Worm (Caenorhabditis elegans) whole organism, late embryonic: ENCODE measurements around the gene sri-9.
A peak's percentile ranks its signal among the peaks of the same experiment; 100 is the strongest.

Source experiments
- F13H6.1 ChIP-seq: sonication (generic microtip); optimal IDR thresholded peaks from 2 replicates; lab custom pipeline; 2016; ENCODE audit warnings: missing genetic modification characterization, missing compliant biosample characterization
- T23F11.4 ChIP-seq: fragments of 200-800 bp; sonication (Bioruptor generic); optimal IDR thresholded peaks from 2 replicates; lab custom pipeline; 2018; ENCODE audit warnings: mild to moderate bottlenecking, missing genetic modification characterization, missing compliant biosample characterization
- ama-1 ChIP-seq: fragments of 150-350 bp; optimal IDR thresholded peaks from 2 replicates; lab custom pipeline; 2014
- ceh-22 ChIP-seq: sonication (generic microtip); optimal IDR thresholded peaks from 2 replicates; lab custom pipeline; 2017; ENCODE audit warnings: missing biosample characterization, missing genetic modification characterization
- ceh-24 ChIP-seq: sonication (generic microtip); optimal IDR thresholded peaks from 2 replicates; lab custom pipeline; 2016; ENCODE audit warnings: mild to moderate bottlenecking, missing genetic modification characterization, missing compliant biosample characterization
- ceh-30 ChIP-seq: fragments of 150-350 bp; optimal IDR thresholded peaks from 2 replicates; lab custom pipeline; 2014; ENCODE audit warnings: missing biosample characterization, missing genetic modification characterization
- ceh-31 ChIP-seq: sonication (generic microtip); optimal IDR thresholded peaks from 2 replicates; lab custom pipeline; 2016; ENCODE audit warnings: missing genetic modification characterization, missing compliant biosample characterization
- ceh-45 ChIP-seq: fragments of 200-800 bp; sonication (Bioruptor generic); IDR thresholded peaks from 2 replicates; pipeline ENCODE4 v1.3.6; 2022; ENCODE audit warnings: missing genetic modification reagents, missing genetic modification characterization, missing compliant biosample characterization
- ceh-48 ChIP-seq: sonication (generic microtip); optimal IDR thresholded peaks from 2 replicates; lab custom pipeline; 2016; ENCODE audit warnings: missing genetic modification characterization, inconsistent platforms, missing compliant biosample characterization
- ceh-6 ChIP-seq: fragments of 200-800 bp; sonication (Bioruptor generic); optimal IDR thresholded peaks from 2 replicates; lab custom pipeline; 2018; ENCODE audit warnings: mild to moderate bottlenecking, missing genetic modification characterization, missing compliant biosample characterization
- ceh-9 ChIP-seq: sonication (generic microtip); optimal IDR thresholded peaks from 2 replicates; lab custom pipeline; 2016; ENCODE audit warnings: mild to moderate bottlenecking, missing genetic modification characterization, inconsistent platforms, missing compliant biosample characterization
- che-1 ChIP-seq: sonication (generic microtip); optimal IDR thresholded peaks from 2 replicates; lab custom pipeline; 2016; ENCODE audit warnings: mild to moderate bottlenecking, missing genetic modification characterization, missing compliant biosample characterization
- dve-1 ChIP-seq: sonication (generic microtip); optimal IDR thresholded peaks from 2 replicates; lab custom pipeline; 2017; ENCODE audit warnings: antibody characterized with exemption, mild to moderate bottlenecking, missing genetic modification characterization, missing compliant biosample characterization
- elt-4 ChIP-seq: sonication (generic microtip); optimal IDR thresholded peaks from 2 replicates; lab custom pipeline; 2016; ENCODE audit warnings: missing genetic modification characterization, missing compliant biosample characterization
- fax-1 ChIP-seq: sonication (generic microtip); optimal IDR thresholded peaks from 2 replicates; lab custom pipeline; 2016; ENCODE audit warnings: missing genotype, missing genetic modification characterization, missing compliant biosample characterization
- fkh-10 ChIP-seq: fragments of 150-350 bp; optimal IDR thresholded peaks from 2 replicates; lab custom pipeline; 2014; ENCODE audit warnings: missing biosample characterization, missing genetic modification reagents, missing genetic modification characterization
- hlh-13 ChIP-seq: fragments of 200-800 bp; sonication (Bioruptor generic); optimal IDR thresholded peaks from 2 replicates; lab custom pipeline; 2018; ENCODE audit warnings: mild to moderate bottlenecking, missing genetic modification characterization, missing compliant biosample characterization
- hlh-30 ChIP-seq: sonication (generic microtip); optimal IDR thresholded peaks from 2 replicates; lab custom pipeline; 2017; ENCODE audit warnings: antibody characterized with exemption, missing genetic modification characterization, missing compliant biosample characterization; ENCODE audit not compliant: insufficient read depth
- hlh-6 ChIP-seq: sonication (generic microtip); optimal IDR thresholded peaks from 2 replicates; lab custom pipeline; 2016; ENCODE audit warnings: missing genotype, missing genetic modification characterization, missing compliant biosample characterization
- lin-11 ChIP-seq: fragments of 200-800 bp; sonication (Bioruptor generic); optimal IDR thresholded peaks from 2 replicates; lab custom pipeline; 2018; ENCODE audit warnings: mild to moderate bottlenecking, missing genetic modification characterization, missing compliant biosample characterization
- mec-3 ChIP-seq: sonication (generic microtip); optimal IDR thresholded peaks from 2 replicates; lab custom pipeline; 2016; ENCODE audit warnings: borderline replicate concordance, missing genetic modification characterization, missing compliant biosample characterization
- npax-4 ChIP-seq: sonication (generic microtip); optimal IDR thresholded peaks from 2 replicates; lab custom pipeline; 2016; ENCODE audit warnings: missing genetic modification characterization, missing compliant biosample characterization
- odd-2 ChIP-seq: sonication (generic microtip); optimal IDR thresholded peaks from 2 replicates; lab custom pipeline; 2017; ENCODE audit warnings: antibody characterized with exemption, mild to moderate bottlenecking, missing genetic modification characterization, missing compliant biosample characterization
- pag-3 ChIP-seq: sonication (generic microtip); optimal IDR thresholded peaks from 2 replicates; lab custom pipeline; 2016; ENCODE audit warnings: missing compliant biosample characterization, missing genetic modification characterization, borderline replicate concordance
- pax-1 ChIP-seq: fragments of 150-350 bp; optimal IDR thresholded peaks from 2 replicates; lab custom pipeline; 2014; ENCODE audit warnings: missing biosample characterization, missing genetic modification characterization
- pqm-1 ChIP-seq: sonication (generic microtip); optimal IDR thresholded peaks from 2 replicates; lab custom pipeline; 2016; ENCODE audit warnings: missing genetic modification characterization, missing compliant biosample characterization
- pros-1 ChIP-seq: fragments of 150-350 bp; optimal IDR thresholded peaks from 2 replicates; lab custom pipeline; 2014; ENCODE audit warnings: missing biosample characterization, missing genetic modification reagents, missing genetic modification characterization
- ref-2 ChIP-seq: sonication (generic microtip); optimal IDR thresholded peaks from 2 replicates; lab custom pipeline; 2016; ENCODE audit warnings: missing genetic modification characterization, missing compliant biosample characterization
- rnt-1 ChIP-seq: sonication (generic microtip); optimal IDR thresholded peaks from 2 replicates; lab custom pipeline; 2016; ENCODE audit warnings: missing genetic modification characterization, missing compliant biosample characterization
- sdc-2 ChIP-seq: sonication (generic microtip); optimal IDR thresholded peaks from 2 replicates; lab custom pipeline; 2016; ENCODE audit warnings: missing genotype, missing genetic modification characterization, missing compliant biosample characterization
- tbx-2 ChIP-seq: sonication (generic microtip); optimal IDR thresholded peaks from 2 replicates; lab custom pipeline; 2016; ENCODE audit warnings: missing genetic modification characterization, missing compliant biosample characterization
- tbx-7 ChIP-seq: sonication (generic microtip); optimal IDR thresholded peaks from 2 replicates; lab custom pipeline; 2016; ENCODE audit warnings: missing genotype, missing genetic modification characterization, missing compliant biosample characterization
- ttx-3 ChIP-seq: sonication (generic microtip); optimal IDR thresholded peaks from 2 replicates; lab custom pipeline; 2016; ENCODE audit warnings: missing genetic modification reagents, missing genetic modification characterization, missing compliant biosample characterization
- unc-55 ChIP-seq: sonication (generic microtip); optimal IDR thresholded peaks from 2 replicates; lab custom pipeline; 2017; ENCODE audit warnings: missing biosample characterization, missing genetic modification reagents, missing genetic modification characterization
- unc-86 ChIP-seq: sonication (generic microtip); optimal IDR thresholded peaks from 2 replicates; lab custom pipeline; 2016; ENCODE audit warnings: missing genetic modification characterization, missing compliant biosample characterization
- zip-5 ChIP-seq: sonication (generic microtip); optimal IDR thresholded peaks from 2 replicates; lab custom pipeline; 2016; ENCODE audit warnings: missing genetic modification characterization, missing compliant biosample characterization

sri-9 gene

ce11 chrV:17021361-17021760 lies 20.1 kb downstream of the sri-9 start, which contains the start of gene F49H6.12:
Gene F49H6.12, minus strand, starts transcription at chrV:17021461.
- no peak for TF ChIP-seq ttx-3 (tag; lab: Kevin White, UChicago)
- no peak for TF ChIP-seq ceh-45 (GFP tag; lab: Robert Waterston, UW)
- no peak for TF ChIP-seq fkh-10 (GFP tag; lab: Kevin White, UChicago)
- TF ChIP-seq T23F11.4 (GFP tag; lab: Kevin White, UChicago): no peak
- TF ChIP-seq unc-55 (GFP tag; lab: Kevin White, UChicago): no peak
- TF ChIP-seq, all 69 proteins: peak for 0

- TF ChIP-seq pag-3 (tag; lab: Kevin White, UChicago): peak; percentile 66
Measured at ce11 chrV:17022100-17022499, 20.8 kb downstream of the sri-9 start.

ce11 chrV:17022613-17023322 lies 21.5 kb downstream of the sri-9 start, which contains the start of the genes F49H6.8 and F49H6.5:
Gene F49H6.8, minus strand, starts transcription at chrV:17022663.
Gene F49H6.5, plus strand, starts transcription at chrV:17023241.
- TF ChIP-seq dve-1 (no peak), ama-1 (lab: Kevin White, UChicago) (no peak), lin-11 (no peak), ceh-30 (tag; lab: Kevin White, UChicago) (no peak)
- TF ChIP-seq, all 69 proteins: peak for 0

- TF ChIP-seq rnt-1: no peak
- no peak for TF ChIP-seq unc-86 (tag; lab: Kevin White, UChicago)
- no peak for TF ChIP-seq hlh-6 (tag; lab: Kevin White, UChicago)
- TF ChIP-seq ceh-30 (tag; lab: Kevin White, UChicago): no peak
- no peak for TF ChIP-seq hlh-30
- no peak for TF ChIP-seq che-1 (tag; lab: Kevin White, UChicago)
- TF ChIP-seq npax-4: no peak
- no peak for TF ChIP-seq tbx-2
- TF ChIP-seq tbx-7 (tag; lab: Kevin White, UChicago): no peak
Measured at ce11 chrV:17026289-17026688, 25.0 kb downstream of the sri-9 start, which contains the start of gene F49H6.15. Gene F49H6.15, minus strand, starts transcription at chrV:17026389.

ce11 chrV:17030430-17030829 lies 29.2 kb downstream of the sri-9 start:
- no peak for TF ChIP-seq ceh-9 (tag; lab: Kevin White, UChicago)
- no peak for TF ChIP-seq pros-1
- no peak for TF ChIP-seq npax-4
- TF ChIP-seq sdc-2 (tag; lab: Kevin White, UChicago): no peak
- no peak for TF ChIP-seq pqm-1 (tag; lab: Kevin White, UChicago)
- no peak for TF ChIP-seq odd-2 (tag; lab: Kevin White, UChicago)
- no peak for TF ChIP-seq ref-2
- TF ChIP-seq ceh-24 (tag; lab: Kevin White, UChicago): no peak
- TF ChIP-seq fkh-10 (GFP tag; lab: Kevin White, UChicago): no peak
- TF ChIP-seq fax-1: no peak
- no peak for TF ChIP-seq ama-1 (lab: Kevin White, UChicago)
- TF ChIP-seq rnt-1: no peak
- TF ChIP-seq mec-3: no peak
- TF ChIP-seq unc-86 (tag; lab: Kevin White, UChicago): no peak
- no peak for TF ChIP-seq elt-4 (tag; lab: Kevin White, UChicago)

ce11 chrV:17035850-17036249 lies 34.6 kb downstream of the sri-9 start, which contains the start of gene srz-94:
Gene srz-94, minus strand, starts transcription at chrV:17035950.
- TF ChIP-seq pqm-1 (tag; lab: Kevin White, UChicago) (no peak), F13H6.1 (tag; lab: Kevin White, UChicago) (no peak), che-1 (tag; lab: Kevin White, UChicago) (no peak), hlh-6 (tag; lab: Kevin White, UChicago) (no peak), pax-1 (tag; lab: Kevin White, UChicago) (no peak), zip-5 (tag; lab: Kevin White, UChicago) (no peak), mec-3 (no peak), hlh-13 (GFP tag; lab: Kevin White, UChicago) (no peak), ceh-6 (GFP tag; lab: Kevin White, UChicago) (no peak), ceh-31 (tag; lab: Kevin White, UChicago) (no peak), ceh-48 (tag; lab: Kevin White, UChicago) (no peak), ama-1 (lab: Kevin White, UChicago) (no peak), ceh-22 (tag; lab: Kevin White, UChicago) (no peak)
- TF ChIP-seq, all 69 proteins: peak for 0
